Worm (Caenorhabditis elegans) whole organism, L1 larva: Measurements from ENCODE around the gene nep-18.
"Not testable (repeated sequence)": the region's sequence is repeated elsewhere in the genome, so short reads cannot be mapped to it uniquely, and the experiment has no call there.

Experiments
- C34B4.2 ChIP-seq: sonication (generic microtip); optimal IDR thresholded peaks from 2 replicates; lab custom pipeline; 2017; ENCODE audit warnings: mild to moderate bottlenecking, missing genetic modification characterization, missing compliant biosample characterization
- F16B12.6 ChIP-seq: fragments of 150-350 bp; optimal IDR thresholded peaks from 2 replicates; lab custom pipeline; 2014; ENCODE audit warnings: missing biosample characterization, missing genetic modification characterization
- Y116A8C.19 ChIP-seq: sonication (generic microtip); optimal IDR thresholded peaks from 2 replicates; lab custom pipeline; 2016; ENCODE audit warnings: missing compliant biosample characterization, missing genetic modification characterization, borderline replicate concordance
- aha-1 ChIP-seq: fragments of 150-350 bp; optimal IDR thresholded peaks from 2 replicates; lab custom pipeline; 2014; ENCODE audit warnings: missing biosample characterization, missing genetic modification characterization
- ama-1 ChIP-seq: fragments of 150-350 bp; optimal IDR thresholded peaks from 2 replicates; lab custom pipeline; 2014
- blmp-1 ChIP-seq: fragments of 150-350 bp; optimal IDR thresholded peaks from 2 replicates; lab custom pipeline; 2014; ENCODE audit warnings: missing biosample characterization, missing genetic modification characterization
- ceh-8 ChIP-seq: fragments of 200-800 bp; sonication (Bioruptor generic); optimal IDR thresholded peaks from 2 replicates; lab custom pipeline; 2018; ENCODE audit warnings: mild to moderate bottlenecking, missing genetic modification characterization, moderate library complexity, missing compliant biosample characterization
- ceh-82 ChIP-seq, 3 experiments: fragments of 150-350 bp in 1 of 3; sonication (generic microtip) in 2 of 3; optimal IDR thresholded peaks; 2 replicates each; lab custom pipeline; 2014 to 2017; ENCODE audit warnings: missing biosample characterization in 3 of 3, missing genetic modification characterization in 3 of 3
- ceh-88 ChIP-seq: fragments of 200-800 bp; sonication (Bioruptor generic); IDR thresholded peaks from 2 replicates; pipeline ENCODE4 v1.3.6; 2022; ENCODE audit warnings: missing genetic modification characterization, missing compliant biosample characterization
- ces-1 ChIP-seq: fragments of 150-350 bp; optimal IDR thresholded peaks from 2 replicates; lab custom pipeline; 2014; ENCODE audit warnings: missing biosample characterization, missing genetic modification reagents, missing genetic modification characterization
- dsc-1 ChIP-seq: sonication (generic microtip); optimal IDR thresholded peaks from 2 replicates; lab custom pipeline; 2016; ENCODE audit warnings: mild to moderate bottlenecking, missing genetic modification characterization, missing compliant biosample characterization
- efl-3 ChIP-seq: fragments of 200-800 bp; sonication (Bioruptor generic); optimal IDR thresholded peaks from 2 replicates; lab custom pipeline; 2018; ENCODE audit warnings: mild to moderate bottlenecking, missing genetic modification characterization, missing compliant biosample characterization
- elt-3 ChIP-seq, 6 experiments: fragments of 150-350 bp in 1 of 6; sonication (generic microtip); optimal IDR thresholded peaks; 2 replicates each; lab custom pipeline; 2017 to 2018; ENCODE audit warnings: missing biosample characterization in 6 of 6, missing genetic modification characterization in 6 of 6, inconsistent platforms in 1 of 6
- fkh-8 ChIP-seq: sonication (generic microtip); optimal IDR thresholded peaks from 2 replicates; lab custom pipeline; 2016; ENCODE audit warnings: mild to moderate bottlenecking, missing genetic modification characterization, missing compliant biosample characterization
- fos-1 ChIP-seq: fragments of 150-350 bp; optimal IDR thresholded peaks from 2 replicates; lab custom pipeline; 2014; ENCODE audit warnings: missing biosample characterization, missing genetic modification characterization
- jun-1 ChIP-seq: fragments of 150-350 bp; optimal IDR thresholded peaks from 2 replicates; lab custom pipeline; 2014; ENCODE audit warnings: missing biosample characterization, missing genetic modification reagents, missing genetic modification characterization
- lin-15B ChIP-seq: fragments of 150-350 bp; sonication (generic microtip); optimal IDR thresholded peaks from 3 replicates; lab custom pipeline; 2014; ENCODE audit warnings: missing biosample characterization, missing genetic modification characterization
- lir-3 ChIP-seq: sonication (generic microtip); optimal IDR thresholded peaks from 2 replicates; lab custom pipeline; 2016; ENCODE audit warnings: mild to moderate bottlenecking, missing genetic modification characterization, moderate library complexity, missing compliant biosample characterization; ENCODE audit not compliant: poor library complexity
- mab-9 ChIP-seq: fragments of 200-800 bp; sonication (Bioruptor generic); IDR thresholded peaks from 2 replicates; pipeline ENCODE4 v1.3.6; 2022; ENCODE audit warnings: missing genetic modification reagents, missing genetic modification characterization, missing compliant biosample characterization
- mdl-1 ChIP-seq, 2 experiments: fragments of 150-350 bp; optimal IDR thresholded peaks; 2 replicates each; lab custom pipeline; 2014 to 2017; ENCODE audit warnings: missing biosample characterization in 2 of 2, missing genetic modification characterization in 2 of 2, inconsistent platforms in 1 of 2
- mef-2 ChIP-seq: fragments of 150-350 bp; optimal IDR thresholded peaks from 2 replicates; lab custom pipeline; 2014; ENCODE audit warnings: missing biosample characterization, missing genetic modification characterization
- nhr-11 ChIP-seq: fragments of 150-350 bp; optimal IDR thresholded peaks from 2 replicates; lab custom pipeline; 2014; ENCODE audit warnings: missing biosample characterization, missing genetic modification characterization
- nhr-12 ChIP-seq: sonication (generic microtip); optimal IDR thresholded peaks from 2 replicates; lab custom pipeline; 2017; ENCODE audit warnings: missing biosample characterization, missing genetic modification characterization
- nhr-76 ChIP-seq: sonication (generic microtip); optimal IDR thresholded peaks from 2 replicates; lab custom pipeline; 2017; ENCODE audit warnings: missing biosample characterization, missing genetic modification characterization
- nhr-77 ChIP-seq: fragments of 150-350 bp; optimal IDR thresholded peaks from 2 replicates; lab custom pipeline; 2014; ENCODE audit warnings: missing biosample characterization, missing genetic modification characterization
- skn-1 ChIP-seq: fragments of 150-350 bp; optimal IDR thresholded peaks from 2 replicates; lab custom pipeline; 2014; ENCODE audit warnings: missing biosample characterization, missing genetic modification characterization
- snu-23 ChIP-seq: sonication (generic microtip); optimal IDR thresholded peaks from 2 replicates; lab custom pipeline; 2016; ENCODE audit warnings: missing genetic modification characterization, missing compliant biosample characterization
- sox-4 ChIP-seq: sonication (generic microtip); optimal IDR thresholded peaks from 2 replicates; lab custom pipeline; 2016; ENCODE audit warnings: missing genetic modification characterization, missing compliant biosample characterization
- tlp-1 ChIP-seq: fragments of 150-350 bp; optimal IDR thresholded peaks from 2 replicates; lab custom pipeline; 2014; ENCODE audit warnings: missing biosample characterization, missing genetic modification characterization
- unc-30 ChIP-seq: sonication (generic microtip); optimal IDR thresholded peaks from 2 replicates; lab custom pipeline; 2017; ENCODE audit warnings: missing biosample characterization, missing genetic modification characterization
- unc-62 ChIP-seq: fragments of 150-350 bp; optimal IDR thresholded peaks from 2 replicates; lab custom pipeline; 2014; ENCODE audit warnings: missing biosample characterization, missing genetic modification reagents, missing genetic modification characterization
- unc-98 ChIP-seq: fragments of 200-800 bp; sonication (Bioruptor generic); IDR thresholded peaks from 2 replicates; pipeline ENCODE4 v1.3.6; 2022; ENCODE audit warnings: missing genetic modification characterization, missing compliant biosample characterization
- xbp-1 ChIP-seq: sonication (generic microtip); optimal IDR thresholded peaks from 2 replicates; lab custom pipeline; 2016; ENCODE audit warnings: missing genetic modification characterization, missing compliant biosample characterization
- zip-4 ChIP-seq: fragments of 200-800 bp; sonication (Bioruptor generic); optimal IDR thresholded peaks from 2 replicates; lab custom pipeline; 2018; ENCODE audit warnings: mild to moderate bottlenecking, missing genetic modification characterization, moderate library complexity, missing compliant biosample characterization
- ztf-11 ChIP-seq, 2 experiments: sonication (generic microtip); optimal IDR thresholded peaks; 2 replicates each; lab custom pipeline; 2016 to 2017; ENCODE audit warnings: missing genetic modification characterization in 2 of 2, missing biosample characterization in 1 of 2, missing compliant biosample characterization in 1 of 2

Gene nep-18

DNA sequence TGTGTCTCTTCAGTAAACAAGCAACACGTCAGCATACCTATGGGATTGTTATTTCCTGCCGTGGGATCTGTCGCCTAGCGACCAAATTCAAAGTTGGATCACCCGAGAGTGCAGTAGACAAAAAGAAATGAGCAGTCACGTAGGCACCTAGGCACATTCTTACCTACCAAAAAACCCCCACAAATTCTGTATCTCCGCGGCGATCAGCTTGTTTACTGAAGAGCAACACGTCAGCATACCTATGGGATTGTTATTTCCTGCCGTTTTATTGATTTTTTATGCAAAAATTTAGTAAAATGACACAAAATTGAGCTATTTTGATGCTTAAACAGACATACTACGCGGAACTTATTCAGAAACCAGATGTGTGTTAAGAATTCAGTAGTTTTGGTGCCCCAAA is 29.4 kb downstream of the nep-18 start, which contains the start of gene K02F6.5:
K02F6.5 (plus strand) TSS at position 301 of the 400 bp plus-strand sequence.
- not testable (repeated sequence) for TF ChIP-seq nhr-77 (tag; lab: Kevin White, UChicago); unc-98 (GFP tag; lab: Robert Waterston, UW); lin-15B (tag; lab: Kevin White, UChicago)

DNA sequence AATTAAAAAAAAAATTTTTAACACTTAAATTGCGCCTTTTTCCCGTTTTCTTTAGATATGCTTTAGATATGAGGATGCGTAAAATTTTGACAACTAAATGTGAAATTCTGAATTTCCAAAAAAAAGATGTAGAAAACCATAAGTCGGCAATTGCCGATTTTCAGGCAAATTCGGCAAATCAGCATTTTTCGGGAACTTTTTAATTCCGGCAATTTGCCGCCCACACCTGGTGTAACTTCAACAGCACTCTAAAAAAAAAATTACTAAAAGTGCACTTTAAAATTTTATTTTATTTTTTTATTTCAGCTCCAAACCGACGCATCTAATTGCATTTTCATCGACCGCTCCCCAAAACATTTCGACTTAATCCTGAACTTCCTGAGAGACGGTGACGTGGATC is 33.4 kb downstream of the nep-18 start, which contains the start of gene K02F6.6:
K02F6.6 (plus strand) TSS at position 301 of the 400 bp plus-strand sequence.
- no peak for TF ChIP-seq snu-23
- TF ChIP-seq ceh-88: no peak
- TF ChIP-seq aha-1: no peak
- TF ChIP-seq mdl-1 (tag; optimal IDR thresholded peaks at IDR 0.05; lab: Kevin White, UChicago): no peak
- TF ChIP-seq ztf-11 (tag; optimal IDR thresholded peaks at IDR 0.05; lab: Kevin White, UChicago): no peak
- no peak for TF ChIP-seq sox-4 (tag; lab: Kevin White, UChicago)
- TF ChIP-seq xbp-1: no peak
- TF ChIP-seq jun-1 (tag; lab: Kevin White, UChicago): no peak
- TF ChIP-seq dsc-1 (tag; lab: Kevin White, UChicago): no peak
- TF ChIP-seq nhr-76 (tag; lab: Kevin White, UChicago): no peak
- TF ChIP-seq ama-1 (lab: Kevin White, UChicago): no peak
- no peak for TF ChIP-seq unc-30 (tag; lab: Kevin White, UChicago)
- no peak for TF ChIP-seq unc-62 (GFP tag; lab: Kevin White, UChicago)
- no peak for TF ChIP-seq tlp-1
- no peak for TF ChIP-seq nhr-12 (tag; lab: Kevin White, UChicago)
- TF ChIP-seq C34B4.2 (tag; lab: Kevin White, UChicago): no peak
- TF ChIP-seq fkh-8 (tag; lab: Kevin White, UChicago): no peak
- TF ChIP-seq zip-4 (GFP tag; lab: Kevin White, UChicago): no peak

DNA sequence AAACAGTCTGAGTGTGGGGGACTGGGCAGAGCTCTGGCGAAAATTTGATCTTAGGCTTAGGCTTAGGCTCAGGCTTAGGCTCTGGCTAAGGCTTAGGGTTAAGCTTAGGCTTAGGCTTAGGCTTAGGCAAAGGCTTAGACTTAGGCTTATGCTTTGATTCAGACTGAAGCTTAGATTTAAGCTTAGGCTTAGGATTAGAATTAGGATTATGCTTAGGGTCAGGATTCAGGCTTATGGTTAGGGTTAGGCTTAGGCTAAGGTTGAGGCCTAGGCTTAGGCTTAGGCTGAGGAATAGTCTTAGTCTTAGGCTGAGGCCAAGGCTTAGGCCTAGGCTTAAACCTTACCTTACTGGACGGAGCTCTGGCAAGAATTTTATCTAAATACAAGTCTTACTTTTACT is 37.0 kb downstream of the nep-18 start:
- TF ChIP-seq ceh-82 (tag; optimal IDR thresholded peaks at IDR 0.05; lab: Kevin White, UChicago) (no peak), mdl-1 (tag; optimal IDR thresholded peaks at IDR 0.05; lab: Kevin White, UChicago) (no peak), mab-9 (GFP tag; lab: Robert Waterston, UW) (no peak)

DNA sequence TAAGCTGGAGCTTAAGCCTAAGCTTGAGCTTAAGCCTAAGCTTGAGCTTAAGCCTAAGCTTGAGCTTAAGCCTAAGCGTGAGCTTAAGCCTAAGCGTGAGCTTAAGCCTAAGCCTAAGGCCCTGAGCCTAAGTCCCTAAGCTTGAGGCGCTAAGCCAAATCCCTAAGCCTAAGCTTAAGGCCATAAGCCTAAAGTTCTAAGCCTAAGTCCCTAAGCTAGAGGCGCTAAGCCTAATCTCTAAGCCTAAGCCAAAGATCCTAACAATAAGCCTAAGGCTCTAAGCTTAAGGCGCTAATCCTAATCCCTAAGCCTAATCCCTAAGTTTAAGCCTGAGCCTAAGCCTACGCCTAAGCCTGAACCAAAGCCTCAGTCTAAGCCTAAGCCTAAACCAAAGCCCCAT is 38.2 kb downstream of the nep-18 start:
- no peak for TF ChIP-seq elt-3 (tag; optimal IDR thresholded peaks at IDR 0.05; lab: Kevin White, UChicago)
- TF ChIP-seq blmp-1: no peak
- TF ChIP-seq mef-2 (tag; lab: Kevin White, UChicago): no peak
- no peak for TF ChIP-seq aha-1
- TF ChIP-seq zip-4 (GFP tag; lab: Kevin White, UChicago): no peak
- no peak for TF ChIP-seq mab-9 (GFP tag; lab: Robert Waterston, UW)
- TF ChIP-seq F16B12.6 (tag; lab: Kevin White, UChicago): no peak
- no peak for TF ChIP-seq mdl-1 (tag; optimal IDR thresholded peaks at IDR 0.05; lab: Kevin White, UChicago)
- no peak for TF ChIP-seq nhr-11 (tag; lab: Kevin White, UChicago)

DNA sequence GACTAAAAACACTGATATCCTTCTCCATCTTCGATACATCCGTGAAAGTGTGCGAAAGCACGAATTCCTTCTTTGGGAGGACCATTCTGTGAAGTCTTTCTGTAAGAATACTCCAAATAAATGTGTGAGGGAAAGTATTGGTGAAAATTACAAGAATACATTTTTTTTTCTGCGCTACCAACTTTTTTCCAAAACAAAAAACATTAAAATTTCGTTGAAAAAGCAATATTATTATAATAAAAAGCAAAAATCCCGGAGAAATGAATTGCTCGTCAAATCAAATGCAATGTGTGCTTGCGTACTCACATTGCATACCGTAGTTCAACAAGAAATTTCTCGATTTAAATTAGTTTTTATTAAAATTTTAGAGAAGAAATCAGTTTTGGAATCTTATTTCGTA is 41.9 kb downstream of the nep-18 start, which contains the start of gene bath-13:
bath-13 (minus strand) TSS at position 101 of the 400 bp plus-strand sequence.
- no peak for TF ChIP-seq nhr-12 (tag; lab: Kevin White, UChicago)
- TF ChIP-seq efl-3 (GFP tag; lab: Kevin White, UChicago): no peak
- no peak for TF ChIP-seq ceh-8 (GFP tag; lab: Kevin White, UChicago)
- no peak for TF ChIP-seq nhr-77 (tag; lab: Kevin White, UChicago)
- TF ChIP-seq fos-1 (tag; lab: Kevin White, UChicago): no peak
- no peak for TF ChIP-seq skn-1
- TF ChIP-seq C34B4.2 (tag; lab: Kevin White, UChicago): no peak
- TF ChIP-seq lir-3 (tag; lab: Kevin White, UChicago): no peak
- TF ChIP-seq ces-1 (GFP tag; lab: Kevin White, UChicago): no peak
- no peak for TF ChIP-seq Y116A8C.19
- TF ChIP-seq snu-23: no peak
- no peak for TF ChIP-seq ama-1 (lab: Kevin White, UChicago)
